Worm (Caenorhabditis elegans): ENCODE results near the gene Y102A5C.40.

DNA sequence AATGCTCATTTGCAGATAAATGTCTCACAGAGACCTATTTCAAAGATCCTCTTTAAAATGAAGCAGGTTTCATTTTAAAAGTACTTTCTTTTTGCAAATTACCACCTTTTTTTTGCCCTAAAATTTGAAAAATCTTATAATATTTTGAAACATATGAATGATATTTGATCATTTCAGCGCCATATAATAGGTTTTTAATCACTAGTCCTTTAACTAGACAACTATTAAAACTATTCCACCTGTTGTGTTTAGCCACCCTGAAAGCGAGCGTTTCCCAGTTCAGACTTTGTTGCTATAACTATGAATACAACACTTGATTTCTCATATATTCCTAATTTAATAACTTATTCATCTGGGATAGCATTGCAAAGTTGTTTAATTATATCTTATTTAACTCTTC, 4.8 kb upstream of the Y102A5C.40 start, which contains the start of gene srz-95:
- TF ChIP-seq nhr-237 (tag; optimal IDR thresholded peaks at IDR 0.05) (no peak), ztf-11 (tag; optimal IDR thresholded peaks at IDR 0.05) (no peak), mep-1 (tag; optimal IDR thresholded peaks at IDR 0.05) (no peak)

All from whole organism, L1 larva.